Fruit fly (Drosophila melanogaster) whole organism: ENCODE results near the gene brv1.
"Not testable (repeated sequence)": the region's sequence is repeated elsewhere in the genome, so short reads cannot be mapped to it uniquely, and the experiment has no call there.

Experiments
- CG8478 ChIP-seq: fragments of >200 bp; optimal IDR thresholded peaks from 2 replicates; lab custom pipeline; 2018; ENCODE audit warnings: inconsistent platforms
- Dll ChIP-seq: fragments of >200 bp; optimal IDR thresholded peaks from 2 replicates; lab custom pipeline; 2017
- EcR ChIP-seq, 2 experiments: fragments of >200 bp; optimal IDR thresholded peaks; 2 replicates each; lab custom pipeline; 2017; ENCODE audit warnings: missing biosample characterization in 2 of 2, missing genetic modification characterization in 2 of 2, missing genetic modification reagents in 2 of 2
- pan ChIP-seq: fragments of >200 bp; optimal IDR thresholded peaks from 2 replicates; lab custom pipeline; 2017
- psq ChIP-seq: fragments of >200 bp; optimal IDR thresholded peaks from 2 replicates; lab custom pipeline; 2017
- usp ChIP-seq: fragments of >200 bp; optimal IDR thresholded peaks from 2 replicates; lab custom pipeline; 2017; ENCODE audit warnings: missing biosample characterization, missing genetic modification characterization, mixed read lengths

brv1 gene

DNA sequence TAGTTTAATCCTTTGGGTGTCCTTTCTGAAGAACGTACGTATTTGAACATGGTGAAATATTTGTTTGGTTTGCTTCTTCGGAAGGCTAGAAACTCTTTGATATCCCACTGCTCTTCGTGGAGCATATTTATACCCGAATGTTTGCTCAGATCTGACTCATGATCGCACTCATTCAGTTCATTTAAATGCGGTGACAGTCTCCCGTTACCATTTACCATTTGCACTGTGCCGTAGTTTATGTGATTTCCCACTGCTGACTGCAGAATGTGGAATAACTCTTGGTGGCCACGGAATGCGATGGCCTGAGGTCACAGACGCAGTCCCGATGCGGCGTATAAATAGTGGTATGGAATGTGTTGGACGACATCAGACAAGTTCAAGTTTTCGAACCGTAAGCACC, 14.2 kb downstream of the brv1 start, which contains the start of the genes 825-Oak and CG12519:
TSS of gene 825-Oak (minus strand) at position 101 of the 400 bp plus-strand sequence.
TSS of gene CG12519 (plus strand) at position 364 of the 400 bp plus-strand sequence.
- TF ChIP-seq usp (GFP tag; lab: Kevin White, UChicago); CG8478 (lab: Kevin White, UChicago); pan: not testable (repeated sequence)

dm6 chr3L:19466979-19467378, 19.3 kb downstream of the brv1 start, which contains the start of the genes CG14096 and CG32214:
Gene CG14096, minus strand, starts transcription at chr3L:19467079.
Gene CG32214, plus strand, starts transcription at chr3L:19467346.
- not testable (repeated sequence) for TF ChIP-seq Dll; CG8478 (lab: Kevin White, UChicago); EcR (GFP tag; optimal IDR thresholded peaks at IDR 0.05; lab: Kevin White, UChicago)

DNA sequence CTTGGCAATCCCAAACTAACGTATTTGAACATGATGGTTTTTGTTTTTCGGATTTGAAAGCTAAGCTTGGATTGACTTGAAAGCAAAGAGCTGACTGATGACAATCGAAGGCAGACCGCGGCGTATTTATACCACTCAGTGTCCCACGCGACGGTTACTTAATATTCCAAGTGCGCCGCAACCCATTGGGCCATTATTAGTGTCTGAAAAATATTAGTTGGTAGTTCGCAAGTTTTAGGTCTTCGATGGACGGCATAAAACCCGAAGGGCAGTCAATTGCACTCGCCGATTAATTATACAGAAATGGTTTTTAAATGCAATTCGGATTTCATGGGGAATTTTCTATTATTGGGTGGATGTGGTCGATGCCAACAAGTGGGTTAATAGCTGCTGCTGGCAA, 21.6 kb downstream of the brv1 start, which contains the start of gene CG14095:
TSS of gene CG14095 (minus strand) at position 101 of the 400 bp plus-strand sequence.
- TF ChIP-seq usp (GFP tag; lab: Kevin White, UChicago) (no peak), psq (no peak), Dll (no peak), EcR (GFP tag; optimal IDR thresholded peaks at IDR 0.05; lab: Kevin White, UChicago) (no peak), CG8478 (lab: Kevin White, UChicago) (no peak), pan (no peak)

dm6 chr3L:19446394-19447349, 39.6 kb downstream of the brv1 start, which contains the start of the genes CG33062 and Chd3:
Gene CG33062, minus strand, starts transcription at chr3L:19446444.
Gene Chd3, plus strand, starts transcription at chr3L:19447173.
- no peak for TF ChIP-seq usp (GFP tag; lab: Kevin White, UChicago)
- no peak for TF ChIP-seq EcR (GFP tag; optimal IDR thresholded peaks at IDR 0.05; lab: Kevin White, UChicago)
- TF ChIP-seq psq, result no peak
- TF ChIP-seq Dll, result no peak
- no peak for TF ChIP-seq pan
- TF ChIP-seq CG8478 (lab: Kevin White, UChicago), result no peak

dm6 chr3L:19444092-19444491, 42.2 kb downstream of the brv1 start:
- TF ChIP-seq Dll (no peak), CG8478 (lab: Kevin White, UChicago) (no peak), pan (no peak), psq (no peak), EcR (GFP tag; optimal IDR thresholded peaks at IDR 0.05; lab: Kevin White, UChicago) (no peak), usp (GFP tag; lab: Kevin White, UChicago) (no peak)

DNA sequence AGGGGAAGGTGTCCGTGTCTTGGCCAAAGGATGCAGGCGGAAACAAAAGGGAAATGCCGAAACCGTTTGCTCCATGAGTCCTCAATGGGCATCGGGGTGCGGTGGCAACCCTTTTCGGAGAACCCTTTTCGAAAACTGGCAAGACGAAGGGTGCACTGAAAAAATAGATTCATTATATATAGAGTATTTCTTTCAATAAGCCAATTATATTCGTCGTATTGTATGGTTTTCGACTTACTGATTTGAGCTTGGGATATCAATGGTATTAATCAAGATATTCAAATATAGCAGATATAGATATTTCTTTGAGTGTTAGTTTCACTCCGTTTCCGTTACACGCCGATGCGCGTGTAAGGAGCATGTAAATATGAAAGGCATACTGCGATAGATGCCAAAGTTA, 44.1 kb downstream of the brv1 start:
- no peak for TF ChIP-seq CG8478 (lab: Kevin White, UChicago)
